Worm (Caenorhabditis elegans) whole organism, mixed stage, embryonic: ENCODE data around the gene fbxa-164.
"Not testable (repeated sequence)": the region's sequence is repeated elsewhere in the genome, so short reads cannot be mapped to it uniquely, and the experiment has no call there.

ENCODE experiments used
- bed-3 ChIP-seq: fragments of 200-800 bp; sonication (Bioruptor generic); optimal IDR thresholded peaks from 3 replicates; lab custom pipeline; 2018; ENCODE audit warnings: mild to moderate bottlenecking, missing genetic modification characterization, moderate library complexity, missing compliant biosample characterization
- blmp-1 ChIP-seq: fragments of 150-350 bp; optimal IDR thresholded peaks from 2 replicates; lab custom pipeline; 2014; ENCODE audit warnings: missing biosample characterization, missing genetic modification characterization
- ceh-39 ChIP-seq: fragments of 150-350 bp; optimal IDR thresholded peaks from 2 replicates; lab custom pipeline; 2014; ENCODE audit warnings: missing biosample characterization, missing genetic modification characterization
- ceh-83 ChIP-seq: fragments of 200-800 bp; sonication (Bioruptor generic); optimal IDR thresholded peaks from 2 replicates; lab custom pipeline; 2018; ENCODE audit warnings: mild to moderate bottlenecking, missing genetic modification characterization, missing compliant biosample characterization
- ces-1 ChIP-seq: fragments of 150-350 bp; optimal IDR thresholded peaks from 2 replicates; lab custom pipeline; 2014; ENCODE audit warnings: missing biosample characterization, missing genetic modification reagents, missing genetic modification characterization
- cnd-1 ChIP-seq: fragments of 200-800 bp; sonication (Bioruptor generic); optimal IDR thresholded peaks from 2 replicates; lab custom pipeline; 2018; ENCODE audit warnings: mild to moderate bottlenecking, missing genetic modification characterization, missing compliant biosample characterization
- drap-1 ChIP-seq: fragments of 200-800 bp; sonication (Bioruptor generic); optimal IDR thresholded peaks from 3 replicates; lab custom pipeline; 2018; ENCODE audit warnings: mild to moderate bottlenecking, missing genetic modification characterization, missing compliant biosample characterization
- elt-1 ChIP-seq: sonication (generic microtip); optimal IDR thresholded peaks from 2 replicates; lab custom pipeline; 2017; ENCODE audit warnings: missing genetic modification characterization, mild to moderate bottlenecking, missing compliant biosample characterization, antibody characterized with exemption, moderate library complexity, borderline replicate concordance; ENCODE audit not compliant: insufficient read depth
- elt-3 ChIP-seq: fragments of 150-350 bp; optimal IDR thresholded peaks from 2 replicates; lab custom pipeline; 2014; ENCODE audit warnings: missing biosample characterization, missing genetic modification characterization
- flh-1 ChIP-seq: fragments of 200-800 bp; sonication (Bioruptor generic); optimal IDR thresholded peaks from 2 replicates; lab custom pipeline; 2018; ENCODE audit warnings: mild to moderate bottlenecking, missing genetic modification characterization, moderate library complexity, missing compliant biosample characterization
- hlh-1 ChIP-seq: fragments of 150-350 bp; optimal IDR thresholded peaks from 2 replicates; lab custom pipeline; 2014; ENCODE audit warnings: missing biosample characterization, missing genetic modification reagents, missing genetic modification characterization
- lin-13 ChIP-seq: fragments of 150-350 bp; optimal IDR thresholded peaks from 2 replicates; lab custom pipeline; 2014; ENCODE audit warnings: missing biosample characterization, missing genetic modification characterization
- lin-32 ChIP-seq: fragments of 200-800 bp; sonication (Bioruptor generic); optimal IDR thresholded peaks from 2 replicates; lab custom pipeline; 2018; ENCODE audit warnings: mild to moderate bottlenecking, missing genetic modification characterization, missing compliant biosample characterization
- lsy-2 ChIP-seq: fragments of 150-350 bp; optimal IDR thresholded peaks from 2 replicates; lab custom pipeline; 2014; ENCODE audit warnings: missing biosample characterization, missing genetic modification characterization
- mab-5 ChIP-seq: fragments of 150-350 bp; optimal IDR thresholded peaks from 2 replicates; lab custom pipeline; 2014; ENCODE audit warnings: missing biosample characterization, missing genetic modification characterization
- mep-1 ChIP-seq: fragments of 150-350 bp; optimal IDR thresholded peaks from 2 replicates; lab custom pipeline; 2017; ENCODE audit warnings: missing biosample characterization, missing genetic modification reagents, missing genetic modification characterization, inconsistent platforms
- mls-2 ChIP-seq: sonication (generic microtip); optimal IDR thresholded peaks from 2 replicates; lab custom pipeline; 2016; ENCODE audit warnings: mild to moderate bottlenecking, missing genetic modification characterization, moderate library complexity, missing compliant biosample characterization
- nhr-237 ChIP-seq: fragments of 150-350 bp; optimal IDR thresholded peaks from 2 replicates; lab custom pipeline; 2014; ENCODE audit warnings: missing biosample characterization, missing genetic modification characterization
- nhr-28 ChIP-seq: fragments of 150-350 bp; optimal IDR thresholded peaks from 2 replicates; lab custom pipeline; 2014; ENCODE audit warnings: missing biosample characterization, missing genetic modification characterization
- nhr-76 ChIP-seq: sonication (generic microtip); optimal IDR thresholded peaks from 2 replicates; lab custom pipeline; 2017; ENCODE audit warnings: missing biosample characterization, missing genetic modification characterization
- pha-4 ChIP-seq: fragments of 150-350 bp; optimal IDR thresholded peaks from 2 replicates; lab custom pipeline; 2018; ENCODE audit warnings: missing biosample characterization, missing genetic modification reagents, missing genetic modification characterization
- snpc-4 ChIP-seq: fragments of 150-350 bp; optimal IDR thresholded peaks from 2 replicates; lab custom pipeline; 2014; ENCODE audit warnings: missing biosample characterization, missing genetic modification characterization
- unc-120 ChIP-seq: sonication (generic microtip); optimal IDR thresholded peaks from 2 replicates; lab custom pipeline; 2017; ENCODE audit warnings: missing genetic modification characterization, missing compliant biosample characterization; ENCODE audit not compliant: poor library complexity, severe bottlenecking
- unc-62 ChIP-seq: fragments of 150-350 bp; optimal IDR thresholded peaks from 2 replicates; lab custom pipeline; 2014; ENCODE audit warnings: missing biosample characterization, missing genetic modification reagents, missing genetic modification characterization
- zip-8 ChIP-seq: fragments of 150-350 bp; optimal IDR thresholded peaks from 2 replicates; lab custom pipeline; 2014; ENCODE audit warnings: missing biosample characterization, missing genetic modification characterization
- ztf-11 ChIP-seq: fragments of 150-350 bp; optimal IDR thresholded peaks from 2 replicates; lab custom pipeline; 2014; ENCODE audit warnings: missing biosample characterization, missing genetic modification characterization

Gene fbxa-164

ce11 chrII:1613972-1614371 lies at the start of gene fbxa-164:
Gene fbxa-164 (minus strand): TSS chrII:1614072.
- TF ChIP-seq lin-32 (GFP tag; lab: Kevin White, UChicago) = no peak
- TF ChIP-seq, all 35 proteins: peak for 0

- TF ChIP-seq pha-4 = peak; percentile 31
- peak; percentile 45 for TF ChIP-seq ztf-11 (tag; lab: Kevin White, UChicago)
- peak; percentile 93 for TF ChIP-seq ceh-39 (tag; lab: Kevin White, UChicago)
- no peak for TF ChIP-seq lin-13 (tag; lab: Kevin White, UChicago)
- TF ChIP-seq zip-8 (tag; lab: Kevin White, UChicago) = peak; percentile 8
- TF ChIP-seq elt-3 = no peak
- TF ChIP-seq cnd-1 (tag; lab: Kevin White, UChicago) = peak; percentile 21
- TF ChIP-seq mep-1 (tag; lab: Kevin White, UChicago) = peak; percentile 10
- TF ChIP-seq unc-120 = no peak
- TF ChIP-seq, all 35 proteins: peak for 6
Measured at ce11 chrII:1663516-1663915, 49.6 kb upstream of the fbxa-164 start, which contains the start of gene duxl-1. Gene duxl-1 (plus strand): TSS chrII:1663699.

- no peak for TF ChIP-seq lsy-2 (tag; lab: Kevin White, UChicago)
- TF ChIP-seq flh-1 (GFP tag; lab: Kevin White, UChicago) = no peak
- TF ChIP-seq zip-8 (tag; lab: Kevin White, UChicago) = no peak
- no peak for TF ChIP-seq nhr-237
- no peak for TF ChIP-seq unc-62 (GFP tag; lab: Kevin White, UChicago)
- TF ChIP-seq nhr-76 = no peak
- no peak for TF ChIP-seq ceh-83 (GFP tag; lab: Kevin White, UChicago)
- TF ChIP-seq mls-2 (tag; lab: Kevin White, UChicago) = no peak
- no peak for TF ChIP-seq elt-1
- TF ChIP-seq drap-1 (GFP tag; lab: Kevin White, UChicago) = no peak
- no peak for TF ChIP-seq blmp-1 (tag; lab: Kevin White, UChicago)
- no peak for TF ChIP-seq elt-3
- TF ChIP-seq ces-1 (GFP tag; lab: Kevin White, UChicago) = no peak
- TF ChIP-seq unc-120 = no peak
- TF ChIP-seq ztf-11 (tag; lab: Kevin White, UChicago) = no peak
- no peak for TF ChIP-seq pha-4
- TF ChIP-seq mep-1 (tag; lab: Kevin White, UChicago) = no peak
- no peak for TF ChIP-seq lin-13 (tag; lab: Kevin White, UChicago)
- no peak for TF ChIP-seq lin-32 (GFP tag; lab: Kevin White, UChicago)
- no peak for TF ChIP-seq mab-5
- TF ChIP-seq, all 35 proteins: peak for 0
Measured at ce11 chrII:1662881-1663280, 49.0 kb upstream of the fbxa-164 start, which contains the start of gene ZC204.14. Gene ZC204.14 (minus strand): TSS chrII:1662949.

ce11 chrII:1660888-1661287 lies 47.0 kb upstream of the fbxa-164 start, which contains the start of gene ZC204.13:
Gene ZC204.13 (minus strand): TSS chrII:1660988.
- not testable (repeated sequence) for TF ChIP-seq elt-3; zip-8 (tag; lab: Kevin White, UChicago); snpc-4 (tag; lab: Kevin White, UChicago)

- TF ChIP-seq elt-1 (no peak), pha-4 (no peak), zip-8 (tag; lab: Kevin White, UChicago) (no peak), ceh-83 (GFP tag; lab: Kevin White, UChicago) (no peak), ztf-11 (tag; lab: Kevin White, UChicago) (no peak), nhr-28 (tag; lab: Kevin White, UChicago) (no peak), ces-1 (GFP tag; lab: Kevin White, UChicago) (no peak), lsy-2 (tag; lab: Kevin White, UChicago) (no peak), snpc-4 (tag; lab: Kevin White, UChicago) (no peak), cnd-1 (tag; lab: Kevin White, UChicago) (no peak), mab-5 (no peak), elt-3 (no peak), flh-1 (GFP tag; lab: Kevin White, UChicago) (no peak), bed-3 (GFP tag; lab: Kevin White, UChicago) (no peak), hlh-1 (tag; lab: Kevin White, UChicago) (no peak), lin-32 (GFP tag; lab: Kevin White, UChicago) (no peak), nhr-76 (no peak)
Measured at ce11 chrII:1657202-1657601, 43.3 kb upstream of the fbxa-164 start, which contains the start of gene ZC204.12. Gene ZC204.12 (minus strand): TSS chrII:1657302.

ce11 chrII:1654917-1655316 lies 41.0 kb upstream of the fbxa-164 start, which contains the start of gene btb-12:
Gene btb-12 (plus strand): TSS chrII:1655217.
- peak; percentile 6 for TF ChIP-seq ceh-39 (tag; lab: Kevin White, UChicago)
- no peak for TF ChIP-seq blmp-1 (tag; lab: Kevin White, UChicago)
